Worm (Caenorhabditis elegans) whole organism, midembryonic: ENCODE data around the gene flp-7.

ENCODE experiments used
- T22C8.4 ChIP-seq: fragments of 200-800 bp; sonication (Bioruptor generic); IDR thresholded peaks from 2 replicates; pipeline ENCODE4 v1.3.6; 2022; ENCODE audit warnings: missing genetic modification characterization, missing compliant biosample characterization
- cog-1 ChIP-seq: sonication (generic microtip); optimal IDR thresholded peaks from 2 replicates; lab custom pipeline; 2016; ENCODE audit warnings: missing genetic modification characterization, missing compliant biosample characterization
- flt-1 ChIP-seq: fragments of 200-800 bp; sonication (Bioruptor generic); IDR thresholded peaks from 2 replicates; pipeline ENCODE4 v1.3.6; 2022; ENCODE audit warnings: missing genetic modification characterization, missing compliant biosample characterization
- med-1 ChIP-seq: sonication (generic microtip); optimal IDR thresholded peaks from 2 replicates; lab custom pipeline; 2017; ENCODE audit warnings: missing genetic modification characterization, mild to moderate bottlenecking, missing compliant biosample characterization, antibody characterized with exemption, missing genetic modification reagents; ENCODE audit not compliant: insufficient read depth
- ref-1 ChIP-seq: fragments of 200-800 bp; sonication (Bioruptor generic); conservative IDR thresholded peaks from 2 replicates; pipeline ENCODE4 v1.3.6; 2022; ENCODE audit warnings: missing genetic modification reagents, missing genetic modification characterization, missing compliant biosample characterization
- tab-1 ChIP-seq: fragments of 200-800 bp; sonication (Bioruptor generic); IDR thresholded peaks from 2 replicates; pipeline ENCODE4 v1.3.6; 2022; ENCODE audit warnings: missing genetic modification characterization, missing compliant biosample characterization
- ztf-23 ChIP-seq: fragments of 200-800 bp; sonication (Bioruptor generic); IDR thresholded peaks from 2 replicates; pipeline ENCODE4 v1.3.6; 2022; ENCODE audit warnings: missing genetic modification reagents, missing genetic modification characterization, missing compliant biosample characterization

- TF ChIP-seq flt-1 (GFP tag; lab: Robert Waterston, UW) (no peak), T22C8.4 (no peak), ref-1 (GFP tag; lab: Robert Waterston, UW) (no peak), cog-1 (tag; lab: Kevin White, UChicago) (no peak), ztf-23 (GFP tag; lab: Robert Waterston, UW) (no peak), med-1 (GFP tag; lab: Kevin White, UChicago) (no peak), tab-1 (no peak)
Measured at ce11 chrX:5836527-5836926, 49.1 kb upstream of the flp-7 start.
